Worm (Caenorhabditis elegans): ENCODE results near the gene znf-782.

znf-782 gene

ce11 chrIV:1070383-1070782, 3.1 kb upstream of the znf-782 start (continued):
- TF ChIP-seq unc-86 (tag; optimal IDR thresholded peaks at IDR 0.05) (peak; percentile 90), dpl-1 (GFP tag; optimal IDR thresholded peaks at IDR 0.05) (peak in 2 of 3 experiments; percentile 8 to 37), lin-35 (GFP tag; optimal IDR thresholded peaks at IDR 0.05) (peak in 1 of 2 experiments; percentile 62), isw-1 (GFP tag; IDR thresholded peaks at IDR 0.05) (peak; percentile 58), hlh-4 (tag; optimal IDR thresholded peaks at IDR 0.05) (no peak), C04F5.9 (tag; optimal IDR thresholded peaks at IDR 0.05) (peak; percentile 46), tbx-2 (tag; optimal IDR thresholded peaks at IDR 0.05) (peak; percentile 71), nhr-85 (tag) (peak; percentile 14), pag-3 (tag; optimal IDR thresholded peaks at IDR 0.05; ENCODE audit: borderline replicate concordance, insufficient read depth) (peak; percentile 22), aly-2 (tag; optimal IDR thresholded peaks at IDR 0.05) (peak; percentile 60), ama-1 (optimal IDR thresholded peaks at IDR 0.05) (no peak), unc-30 (tag; optimal IDR thresholded peaks at IDR 0.05) (peak; percentile 89), zip-4 (GFP tag; optimal IDR thresholded peaks at IDR 0.05) (no peak), mdl-1 (tag; optimal IDR thresholded peaks at IDR 0.05) (peak in 1 of 2 experiments; percentile 64), nhr-47 (tag; optimal IDR thresholded peaks at IDR 0.05) (peak; percentile 85), hpl-2 (GFP tag; optimal IDR thresholded peaks at IDR 0.05) (no peak), snu-23 (GFP tag; optimal IDR thresholded peaks at IDR 0.05) (peak; percentile 71), sox-4 (tag; optimal IDR thresholded peaks at IDR 0.05) (peak; percentile 43), jun-1 (tag; optimal IDR thresholded peaks at IDR 0.05) (peak; percentile 91), unc-98 (GFP tag; IDR thresholded peaks at IDR 0.05) (no peak), efl-1 (optimal IDR thresholded peaks at IDR 0.05) (peak; percentile 64 to 71), efl-1 (GFP tag; optimal IDR thresholded peaks at IDR 0.05 in 1 of 2) (peak; percentile 35 to 93), zag-1 (tag; optimal IDR thresholded peaks at IDR 0.05) (no peak), pqm-1 (tag; optimal IDR thresholded peaks at IDR 0.05) (no peak), unc-62 (GFP tag; optimal IDR thresholded peaks at IDR 0.05) (no peak), aha-1 (tag; optimal IDR thresholded peaks at IDR 0.05) (no peak), lir-3 (tag; optimal IDR thresholded peaks at IDR 0.05; ENCODE audit: poor library complexity) (peak; percentile 25), hlh-17 (GFP tag; optimal IDR thresholded peaks at IDR 0.05; ENCODE audit: borderline replicate concordance) (no peak), lin-14 (GFP tag; optimal IDR thresholded peaks at IDR 0.05) (peak; percentile 97), ceh-88 (GFP tag; IDR thresholded peaks at IDR 0.05) (no peak), nhr-28 (tag; optimal IDR thresholded peaks at IDR 0.05) (no peak), fkh-4 (tag; optimal IDR thresholded peaks at IDR 0.05; ENCODE audit: borderline replicate concordance) (no peak), C16A3.4 (tag; optimal IDR thresholded peaks at IDR 0.05) (peak; percentile 34), lin-39 (tag; optimal IDR thresholded peaks at IDR 0.05) (no peak), efl-3 (GFP tag; optimal IDR thresholded peaks at IDR 0.05) (no peak), dsc-1 (tag; optimal IDR thresholded peaks at IDR 0.05) (peak; percentile 35), C34B4.2 (tag; optimal IDR thresholded peaks at IDR 0.05) (no peak), ces-1 (GFP tag; optimal IDR thresholded peaks at IDR 0.05) (no peak), Y116A8C.19 (tag; optimal IDR thresholded peaks at IDR 0.05; ENCODE audit: borderline replicate concordance) (no peak), mef-2 (tag; optimal IDR thresholded peaks at IDR 0.05) (no peak), ets-5 (GFP tag; IDR thresholded peaks at IDR 0.05) (no peak), xbp-1 (tag; optimal IDR thresholded peaks at IDR 0.05) (peak; percentile 53), fos-1 (tag; optimal IDR thresholded peaks at IDR 0.05) (peak; percentile 73), sptf-1 (tag; optimal IDR thresholded peaks at IDR 0.05) (no peak), egl-27 (tag; optimal IDR thresholded peaks at IDR 0.05) (peak; percentile 38 to 67), ztf-4 (tag; optimal IDR thresholded peaks at IDR 0.05) (peak; percentile 85), nhr-19 (GFP tag; conservative IDR thresholded peaks at IDR 0.05) (peak; percentile 45), skn-1 (tag; optimal IDR thresholded peaks at IDR 0.05) (peak; percentile 85), fkh-8 (tag; optimal IDR thresholded peaks at IDR 0.05) (peak; percentile 94), nhr-71 (tag; optimal IDR thresholded peaks at IDR 0.05) (peak; percentile 87), mab-9 (GFP tag; IDR thresholded peaks at IDR 0.05) (no peak), nhr-76 (tag; optimal IDR thresholded peaks at IDR 0.05) (no peak), blmp-1 (tag; optimal IDR thresholded peaks at IDR 0.05) (peak; percentile 1), elt-2 (tag; optimal IDR thresholded peaks at IDR 0.05) (peak; percentile 23)

Measured in whole organism, L1 larva.